Worm (Caenorhabditis elegans) whole organism, midembryonic: ENCODE measurements around the gene B0393.4.

Source experiments
- T22C8.4 ChIP-seq: fragments of 200-800 bp; sonication (Bioruptor generic); IDR thresholded peaks from 2 replicates; pipeline ENCODE4 v1.3.6; 2022; ENCODE audit warnings: missing genetic modification characterization, missing compliant biosample characterization
- cog-1 ChIP-seq: sonication (generic microtip); optimal IDR thresholded peaks from 2 replicates; lab custom pipeline; 2016; ENCODE audit warnings: missing genetic modification characterization, missing compliant biosample characterization
- flt-1 ChIP-seq: fragments of 200-800 bp; sonication (Bioruptor generic); IDR thresholded peaks from 2 replicates; pipeline ENCODE4 v1.3.6; 2022; ENCODE audit warnings: missing genetic modification characterization, missing compliant biosample characterization
- klf-2 ChIP-seq: fragments of 200-800 bp; sonication (Bioruptor generic); conservative IDR thresholded peaks from 2 replicates; pipeline ENCODE4 v1.3.6; 2022; ENCODE audit warnings: missing genetic modification reagents, missing genetic modification characterization, missing compliant biosample characterization
- med-1 ChIP-seq: sonication (generic microtip); optimal IDR thresholded peaks from 2 replicates; lab custom pipeline; 2017; ENCODE audit warnings: missing genetic modification characterization, mild to moderate bottlenecking, missing compliant biosample characterization, antibody characterized with exemption, missing genetic modification reagents; ENCODE audit not compliant: insufficient read depth
- ref-1 ChIP-seq: fragments of 200-800 bp; sonication (Bioruptor generic); conservative IDR thresholded peaks from 2 replicates; pipeline ENCODE4 v1.3.6; 2022; ENCODE audit warnings: missing genetic modification reagents, missing genetic modification characterization, missing compliant biosample characterization
- tab-1 ChIP-seq: fragments of 200-800 bp; sonication (Bioruptor generic); IDR thresholded peaks from 2 replicates; pipeline ENCODE4 v1.3.6; 2022; ENCODE audit warnings: missing genetic modification characterization, missing compliant biosample characterization
- ztf-23 ChIP-seq: fragments of 200-800 bp; sonication (Bioruptor generic); IDR thresholded peaks from 2 replicates; pipeline ENCODE4 v1.3.6; 2022; ENCODE audit warnings: missing genetic modification reagents, missing genetic modification characterization, missing compliant biosample characterization
- ztf-29 ChIP-seq: fragments of 200-800 bp; sonication (Bioruptor generic); IDR thresholded peaks from 2 replicates; pipeline ENCODE4 v1.3.6; 2022; ENCODE audit warnings: missing genetic modification reagents, missing genetic modification characterization, missing compliant biosample characterization

Gene B0393.4

DNA sequence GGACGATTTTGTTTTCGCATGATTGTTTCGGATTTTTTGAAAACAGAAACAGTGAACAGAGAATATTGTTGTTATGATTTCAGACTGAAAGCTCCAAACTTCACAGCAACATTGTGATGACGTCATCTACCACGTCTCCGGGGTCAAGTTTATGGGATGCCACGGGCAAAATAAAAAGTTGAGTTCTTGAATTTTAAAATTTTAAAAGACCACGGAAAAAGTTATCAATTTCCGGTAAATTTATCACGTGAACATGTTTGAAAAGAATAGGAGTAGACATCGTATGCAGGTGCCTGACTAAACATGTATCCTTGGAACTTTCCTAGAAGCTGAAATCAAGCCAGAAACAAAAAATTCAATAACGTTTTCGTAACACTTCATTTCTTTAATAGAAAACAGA, at the start of gene B0393.4:
TSS of gene B0393.4 (minus strand) at position 101 of the 400 bp plus-strand sequence.
- TF ChIP-seq T22C8.4 (GFP tag; lab: Robert Waterston, UW) = no peak
- TF ChIP-seq ztf-29 (GFP tag; lab: Robert Waterston, UW) = no peak
- TF ChIP-seq med-1 = no peak
- no peak for TF ChIP-seq ref-1 (GFP tag; lab: Robert Waterston, UW)

DNA sequence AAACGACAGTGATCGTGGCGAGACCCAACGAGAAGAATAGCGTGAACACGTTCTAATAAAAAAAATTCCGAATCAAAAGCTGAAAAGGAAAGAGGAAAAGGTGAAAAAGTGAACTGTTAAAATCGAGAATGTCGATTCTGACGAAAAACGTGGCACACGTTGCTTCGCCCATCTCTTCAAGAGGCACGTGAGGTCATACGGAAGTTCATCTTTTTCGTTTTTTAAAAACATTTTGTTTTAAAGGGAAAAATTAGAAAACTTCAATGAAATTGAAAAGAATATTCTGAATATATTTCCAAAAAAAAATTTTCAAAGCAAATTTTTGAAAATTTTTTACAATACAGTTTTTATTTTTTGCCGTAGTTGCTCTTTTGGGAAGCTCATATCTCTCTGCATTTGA, 47.8 kb upstream of the B0393.4 start, which contains the start of gene C38D4.7:
TSS of gene C38D4.7 (minus strand) at position 101 of the 400 bp plus-strand sequence.
- TF ChIP-seq ztf-29 (GFP tag; lab: Robert Waterston, UW) = no peak
- TF ChIP-seq flt-1 (GFP tag; lab: Robert Waterston, UW) = no peak
- no peak for TF ChIP-seq ztf-23 (GFP tag; lab: Robert Waterston, UW)
- no peak for TF ChIP-seq ref-1 (GFP tag; lab: Robert Waterston, UW)
- TF ChIP-seq cog-1 = no peak
- TF ChIP-seq med-1 = no peak
- TF ChIP-seq T22C8.4 (GFP tag; lab: Robert Waterston, UW) = no peak
- TF ChIP-seq klf-2 (GFP tag; lab: Robert Waterston, UW) = no peak
- TF ChIP-seq tab-1 (GFP tag; lab: Robert Waterston, UW) = no peak

- TF ChIP-seq ztf-23 (GFP tag; lab: Robert Waterston, UW) = no peak
- TF ChIP-seq tab-1 (GFP tag; lab: Robert Waterston, UW) = no peak
- TF ChIP-seq cog-1 = no peak
- TF ChIP-seq T22C8.4 (GFP tag; lab: Robert Waterston, UW) = no peak
- no peak for TF ChIP-seq klf-2 (GFP tag; lab: Robert Waterston, UW)
- TF ChIP-seq flt-1 (GFP tag; lab: Robert Waterston, UW) = no peak
- TF ChIP-seq ztf-29 (GFP tag; lab: Robert Waterston, UW) = no peak
Observed at ce11 chrIII:4809526-4810153, 46.2 kb upstream of the B0393.4 start, which contains the start of gene pal-1. Gene pal-1, minus strand, starts transcription at chrIII:4809576.

ce11 chrIII:4808089-4808488, 44.7 kb upstream of the B0393.4 start:
- TF ChIP-seq ztf-29 (GFP tag; lab: Robert Waterston, UW) = no peak
- TF ChIP-seq tab-1 (GFP tag; lab: Robert Waterston, UW) = no peak
- no peak for TF ChIP-seq T22C8.4 (GFP tag; lab: Robert Waterston, UW)
- TF ChIP-seq klf-2 (GFP tag; lab: Robert Waterston, UW) = no peak

- no peak for TF ChIP-seq tab-1 (GFP tag; lab: Robert Waterston, UW)
- TF ChIP-seq flt-1 (GFP tag; lab: Robert Waterston, UW) = no peak
- no peak for TF ChIP-seq med-1
- TF ChIP-seq klf-2 (GFP tag; lab: Robert Waterston, UW) = no peak
- TF ChIP-seq cog-1 = no peak
- TF ChIP-seq ztf-29 (GFP tag; lab: Robert Waterston, UW) = no peak
- TF ChIP-seq ref-1 (GFP tag; lab: Robert Waterston, UW) = no peak
- TF ChIP-seq ztf-23 (GFP tag; lab: Robert Waterston, UW) = no peak
- TF ChIP-seq T22C8.4 (GFP tag; lab: Robert Waterston, UW) = no peak
Observed at ce11 chrIII:4806345-4806744, 42.9 kb upstream of the B0393.4 start.

DNA sequence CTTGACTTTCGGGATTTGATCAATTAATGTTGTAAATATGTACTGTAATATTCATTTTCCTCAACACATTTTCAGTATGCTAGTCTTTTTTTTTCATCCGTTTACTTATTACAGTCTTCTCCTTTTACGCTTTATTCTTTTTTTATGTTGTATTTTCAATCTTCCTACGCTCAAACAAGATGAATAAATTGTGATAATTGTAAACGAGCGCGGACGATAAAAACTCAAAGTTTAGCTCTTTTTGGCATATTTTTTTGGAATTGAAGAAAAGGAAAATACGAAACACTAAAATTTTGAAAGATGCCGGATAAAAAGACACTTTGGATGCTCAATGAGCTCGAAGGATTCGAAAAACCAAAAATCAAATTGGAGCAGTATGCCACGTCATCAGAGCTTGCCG, 39.3 kb upstream of the B0393.4 start, which contains the start of gene metl-5:
TSS of gene metl-5 (plus strand) at position 301 of the 400 bp plus-strand sequence.
- TF ChIP-seq T22C8.4 (GFP tag; lab: Robert Waterston, UW) (no peak), ztf-29 (GFP tag; lab: Robert Waterston, UW) (no peak), ztf-23 (GFP tag; lab: Robert Waterston, UW) (no peak), ref-1 (GFP tag; lab: Robert Waterston, UW) (no peak), klf-2 (GFP tag; lab: Robert Waterston, UW) (no peak), cog-1 (no peak), tab-1 (GFP tag; lab: Robert Waterston, UW) (no peak), med-1 (no peak), flt-1 (GFP tag; lab: Robert Waterston, UW) (no peak)

ce11 chrIII:4796536-4796935, 33.1 kb upstream of the B0393.4 start, which contains the start of gene tag-325:
Gene tag-325, plus strand, starts transcription at chrIII:4796836.
- TF ChIP-seq T22C8.4 (GFP tag; lab: Robert Waterston, UW) (no peak), klf-2 (GFP tag; lab: Robert Waterston, UW) (no peak), ztf-23 (GFP tag; lab: Robert Waterston, UW) (no peak), ztf-29 (GFP tag; lab: Robert Waterston, UW) (no peak), flt-1 (GFP tag; lab: Robert Waterston, UW) (no peak), med-1 (no peak), cog-1 (no peak), tab-1 (GFP tag; lab: Robert Waterston, UW) (no peak), ref-1 (GFP tag; lab: Robert Waterston, UW) (no peak)

ce11 chrIII:4796039-4796438, 32.6 kb upstream of the B0393.4 start:
- 0 out of 2 replicates have a peak, but pooled peaks have one; percentile 27 for TF ChIP-seq T22C8.4 (GFP tag; lab: Robert Waterston, UW)
- no peak for TF ChIP-seq ref-1 (GFP tag; lab: Robert Waterston, UW)

DNA sequence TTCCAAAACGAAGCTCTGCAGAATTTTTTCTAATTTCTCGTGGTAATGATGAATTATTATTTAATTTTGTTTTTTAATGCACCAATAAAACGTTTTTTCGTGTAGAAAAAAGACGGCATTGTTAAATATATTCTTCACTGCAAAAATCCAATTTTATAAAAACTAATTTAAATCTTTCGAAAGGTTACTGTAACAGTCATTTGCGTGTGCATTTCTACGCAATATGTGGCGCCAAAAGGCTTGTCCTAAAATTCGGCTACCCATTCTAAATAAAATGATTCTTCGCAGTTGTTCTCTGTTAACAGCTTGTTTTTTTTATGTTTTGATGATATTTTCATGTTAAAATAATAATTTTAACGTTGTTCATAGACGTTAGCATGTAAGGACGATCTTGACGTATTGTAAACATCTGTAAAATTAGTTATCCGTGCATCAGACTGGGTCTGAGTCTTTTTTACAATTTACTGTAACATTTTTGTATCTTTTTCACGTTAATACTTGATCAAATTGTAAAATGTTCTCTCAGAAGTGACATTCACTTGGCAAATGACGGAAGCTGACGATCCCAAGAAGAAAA, 29.2 kb upstream of the B0393.4 start, which contains the start of gene mip-1:
TSS of gene mip-1 (plus strand) at position 527 of the 577 bp plus-strand sequence.
- TF ChIP-seq T22C8.4 (GFP tag; lab: Robert Waterston, UW) (no peak), flt-1 (GFP tag; lab: Robert Waterston, UW) (no peak), klf-2 (GFP tag; lab: Robert Waterston, UW) (no peak), med-1 (no peak), ref-1 (GFP tag; lab: Robert Waterston, UW) (no peak), cog-1 (no peak), tab-1 (GFP tag; lab: Robert Waterston, UW) (no peak), ztf-23 (GFP tag; lab: Robert Waterston, UW) (no peak), ztf-29 (GFP tag; lab: Robert Waterston, UW) (no peak)
